Worm (Caenorhabditis elegans): ENCODE results near the gene ZK856.19.

Gene ZK856.19

ce11 chrV:10247673-10248239, 43.0 kb upstream of the ZK856.19 start:
- no peak for TF ChIP-seq F10B5.3 (tag; optimal IDR thresholded peaks at IDR 0.05)
- TF ChIP-seq nhr-41 (GFP tag; IDR thresholded peaks at IDR 0.05) = no peak
- TF ChIP-seq lsy-2 (tag; optimal IDR thresholded peaks at IDR 0.05) = peak in 1 of 2 experiments; percentile 25
- no peak for TF ChIP-seq arid-1 (GFP tag; conservative IDR thresholded peaks at IDR 0.05)
- no peak for TF ChIP-seq ceh-82 (tag; optimal IDR thresholded peaks at IDR 0.05)
- TF ChIP-seq snpc-4 (tag; optimal IDR thresholded peaks at IDR 0.05) = no peak
- TF ChIP-seq hif-1 (tag; optimal IDR thresholded peaks at IDR 0.05) = no peak
- no peak for TF ChIP-seq F26F4.8 (GFP tag; conservative IDR thresholded peaks at IDR 0.05)
- TF ChIP-seq madf-5 (GFP tag; IDR thresholded peaks at IDR 0.05) = no peak
- no peak for TF ChIP-seq fkh-10 (GFP tag; optimal IDR thresholded peaks at IDR 0.05)
- no peak for TF ChIP-seq nhr-42 (GFP tag; IDR thresholded peaks at IDR 0.05)
- TF ChIP-seq pha-4 (GFP tag; IDR thresholded peaks at IDR 0.05) = no peak
- TF ChIP-seq pha-4 (tag; optimal IDR thresholded peaks at IDR 0.05) = no peak
- TF ChIP-seq tag-97 (GFP tag; IDR thresholded peaks at IDR 0.05) = no peak
- no peak for TF ChIP-seq F37D6.2 (tag; optimal IDR thresholded peaks at IDR 0.05)
- TF ChIP-seq aha-1 (tag) = peak; percentile 56
- TF ChIP-seq set-16 (GFP tag; IDR thresholded peaks at IDR 0.05) = no peak
- TF ChIP-seq unc-39 (tag; optimal IDR thresholded peaks at IDR 0.05) = no peak
- no peak for TF ChIP-seq Y105C5A.15 (GFP tag; IDR thresholded peaks at IDR 0.05)
- TF ChIP-seq madf-9 (GFP tag; conservative IDR thresholded peaks at IDR 0.05) = no peak
- no peak for TF ChIP-seq ztf-7 (tag; optimal IDR thresholded peaks at IDR 0.05)
- peak; percentile 23 for TF ChIP-seq ama-1 (optimal IDR thresholded peaks at IDR 0.05)
- no peak for TF ChIP-seq saeg-2 (GFP tag; IDR thresholded peaks at IDR 0.05)
- TF ChIP-seq lin-13 (GFP tag; optimal IDR thresholded peaks at IDR 0.05) = no peak
- no peak for TF ChIP-seq nhr-11 (tag; optimal IDR thresholded peaks at IDR 0.05)
- TF ChIP-seq hlh-30 (tag; optimal IDR thresholded peaks at IDR 0.05; ENCODE audit: insufficient read depth) = peak; percentile 51
- TF ChIP-seq nhr-10 (tag; optimal IDR thresholded peaks at IDR 0.05) = no peak
- no peak for TF ChIP-seq zfp-3 (GFP tag; conservative IDR thresholded peaks at IDR 0.05)
- TF ChIP-seq lin-29 (GFP tag; IDR thresholded peaks at IDR 0.05) = no peak
- peak; percentile 6 for TF ChIP-seq dve-1 (tag; optimal IDR thresholded peaks at IDR 0.05; ENCODE audit: insufficient read depth)
- TF ChIP-seq spr-1 (tag; optimal IDR thresholded peaks at IDR 0.05) = no peak
- TF ChIP-seq sdz-12 (GFP tag; optimal IDR thresholded peaks at IDR 0.05) = no peak
- TF ChIP-seq lim-7 (GFP tag; IDR thresholded peaks at IDR 0.05) = no peak
- TF ChIP-seq ces-1 (GFP tag; optimal IDR thresholded peaks at IDR 0.05) = no peak
- TF ChIP-seq nhr-25 (tag; optimal IDR thresholded peaks at IDR 0.05; ENCODE audit: borderline replicate concordance, insufficient read depth) = no peak
- TF ChIP-seq rbr-2 (tag; optimal IDR thresholded peaks at IDR 0.05) = no peak
- no peak for TF ChIP-seq dmd-9 (GFP tag; IDR thresholded peaks at IDR 0.05)
- peak in 1 of 2 experiments; percentile 81 for TF ChIP-seq unc-62 (GFP tag; optimal IDR thresholded peaks at IDR 0.05 in 1 of 2)
- no peak for TF ChIP-seq unc-62 (tag; optimal IDR thresholded peaks at IDR 0.05)
- no peak for TF ChIP-seq dpl-1 (GFP tag; optimal IDR thresholded peaks at IDR 0.05)
- TF ChIP-seq lin-39 (tag; optimal IDR thresholded peaks at IDR 0.05) = no peak
- TF ChIP-seq aly-2 (tag; optimal IDR thresholded peaks at IDR 0.05) = no peak
- no peak for TF ChIP-seq ZK546.5 (tag; optimal IDR thresholded peaks at IDR 0.05)
- TF ChIP-seq zip-2 (tag; optimal IDR thresholded peaks at IDR 0.05) = no peak
- no peak for TF ChIP-seq zag-1 (tag; optimal IDR thresholded peaks at IDR 0.05)
- no peak for TF ChIP-seq nhr-6 (tag; optimal IDR thresholded peaks at IDR 0.05)
- TF ChIP-seq mxl-3 (GFP tag; optimal IDR thresholded peaks at IDR 0.05) = no peak
- no peak for TF ChIP-seq jun-1 (tag; optimal IDR thresholded peaks at IDR 0.05)
- no peak for TF ChIP-seq ceh-32 (tag; optimal IDR thresholded peaks at IDR 0.05; ENCODE audit: poor library complexity)
- TF ChIP-seq nhr-76 (tag; optimal IDR thresholded peaks at IDR 0.05) = no peak
- TF ChIP-seq nhr-28 (tag; optimal IDR thresholded peaks at IDR 0.05) = peak; percentile 13
- TF ChIP-seq pqm-1 (tag; optimal IDR thresholded peaks at IDR 0.05) = no peak

Data from whole organism, L4 larva.